Worm (Caenorhabditis elegans) whole organism, L1 larva: ENCODE measurements around the gene ecps-2.

Source experiments
- C04F5.9 ChIP-seq: sonication (generic microtip); optimal IDR thresholded peaks from 2 replicates; lab custom pipeline; 2016; ENCODE audit warnings: missing genetic modification characterization, missing compliant biosample characterization
- C16A3.4 ChIP-seq: fragments of 150-350 bp; optimal IDR thresholded peaks from 2 replicates; lab custom pipeline; 2014; ENCODE audit warnings: missing biosample characterization, missing genetic modification characterization
- F16B12.6 ChIP-seq: fragments of 150-350 bp; optimal IDR thresholded peaks from 2 replicates; lab custom pipeline; 2014; ENCODE audit warnings: missing biosample characterization, missing genetic modification characterization
- alr-1 ChIP-seq: fragments of 200-800 bp; sonication (Bioruptor generic); optimal IDR thresholded peaks from 2 replicates; lab custom pipeline; 2018; ENCODE audit warnings: borderline replicate concordance, mild to moderate bottlenecking, missing genetic modification characterization, missing compliant biosample characterization
- aly-2 ChIP-seq: fragments of 150-350 bp; optimal IDR thresholded peaks from 2 replicates; lab custom pipeline; 2014; ENCODE audit warnings: missing biosample characterization, missing genetic modification characterization
- ceh-63 ChIP-seq: fragments of 200-800 bp; sonication (Bioruptor generic); optimal IDR thresholded peaks from 2 replicates; lab custom pipeline; 2018; ENCODE audit warnings: mild to moderate bottlenecking, missing genetic modification characterization, missing compliant biosample characterization
- ceh-8 ChIP-seq: fragments of 200-800 bp; sonication (Bioruptor generic); optimal IDR thresholded peaks from 2 replicates; lab custom pipeline; 2018; ENCODE audit warnings: mild to moderate bottlenecking, missing genetic modification characterization, moderate library complexity, missing compliant biosample characterization
- ceh-82 ChIP-seq, 3 experiments: fragments of 150-350 bp in 1 of 3; sonication (generic microtip) in 2 of 3; optimal IDR thresholded peaks; 2 replicates each; lab custom pipeline; 2014 to 2017; ENCODE audit warnings: missing biosample characterization in 3 of 3, missing genetic modification characterization in 3 of 3
- ceh-88 ChIP-seq: fragments of 200-800 bp; sonication (Bioruptor generic); IDR thresholded peaks from 2 replicates; pipeline ENCODE4 v1.3.6; 2022; ENCODE audit warnings: missing genetic modification characterization, missing compliant biosample characterization
- ceh-90 ChIP-seq: sonication (generic microtip); optimal IDR thresholded peaks from 2 replicates; lab custom pipeline; 2016; ENCODE audit warnings: missing genetic modification characterization, missing compliant biosample characterization
- ces-1 ChIP-seq: fragments of 150-350 bp; optimal IDR thresholded peaks from 2 replicates; lab custom pipeline; 2014; ENCODE audit warnings: missing biosample characterization, missing genetic modification reagents, missing genetic modification characterization
- dpl-1 ChIP-seq, 3 experiments: fragments of 150-350 bp in 2 of 3; sonication (generic microtip) in 1 of 3; optimal IDR thresholded peaks; 2 replicates each; lab custom pipeline; 2014 to 2017; ENCODE audit warnings: missing biosample characterization in 3 of 3, missing genetic modification characterization in 3 of 3, missing genetic modification reagents in 3 of 3
- dsc-1 ChIP-seq: sonication (generic microtip); optimal IDR thresholded peaks from 2 replicates; lab custom pipeline; 2016; ENCODE audit warnings: mild to moderate bottlenecking, missing genetic modification characterization, missing compliant biosample characterization
- egl-13 ChIP-seq: sonication (generic microtip); optimal IDR thresholded peaks from 2 replicates; lab custom pipeline; 2016; ENCODE audit warnings: missing genotype, missing genetic modification reagents, missing genetic modification characterization, missing compliant biosample characterization
- egl-27 ChIP-seq, 2 experiments: fragments of 150-350 bp in 1 of 2; sonication (generic microtip); optimal IDR thresholded peaks; 3 replicates each; lab custom pipeline; 2017 to 2018; ENCODE audit warnings: missing biosample characterization in 2 of 2, missing genetic modification characterization in 2 of 2, missing genetic modification reagents in 2 of 2
- ets-5 ChIP-seq: fragments of 200-800 bp; sonication (Bioruptor generic); IDR thresholded peaks from 2 replicates; pipeline ENCODE4 v1.3.6; 2022; ENCODE audit warnings: missing genetic modification characterization, missing compliant biosample characterization
- fos-1 ChIP-seq: fragments of 150-350 bp; optimal IDR thresholded peaks from 2 replicates; lab custom pipeline; 2014; ENCODE audit warnings: missing biosample characterization, missing genetic modification characterization
- irx-1 ChIP-seq: sonication (generic microtip); optimal IDR thresholded peaks from 2 replicates; lab custom pipeline; 2016; ENCODE audit warnings: missing genetic modification characterization, missing compliant biosample characterization
- isw-1 ChIP-seq: fragments of 200-800 bp; sonication (Bioruptor generic); IDR thresholded peaks from 2 replicates; pipeline ENCODE4 v1.3.6; 2022; ENCODE audit warnings: missing genetic modification characterization, missing compliant biosample characterization
- lin-14 ChIP-seq: fragments of 200-800 bp; sonication (Bioruptor generic); optimal IDR thresholded peaks from 2 replicates; lab custom pipeline; 2018; ENCODE audit warnings: mild to moderate bottlenecking, missing genetic modification characterization, moderate library complexity, missing compliant biosample characterization
- lin-15B ChIP-seq: fragments of 150-350 bp; sonication (generic microtip); optimal IDR thresholded peaks from 3 replicates; lab custom pipeline; 2014; ENCODE audit warnings: missing biosample characterization, missing genetic modification characterization
- lin-35 ChIP-seq, 2 experiments: fragments of 150-350 bp; optimal IDR thresholded peaks; 2 replicates each; lab custom pipeline; 2014; ENCODE audit warnings: missing biosample characterization in 2 of 2, missing genetic modification characterization in 2 of 2, missing genetic modification reagents in 2 of 2
- lir-3 ChIP-seq: sonication (generic microtip); optimal IDR thresholded peaks from 2 replicates; lab custom pipeline; 2016; ENCODE audit warnings: mild to moderate bottlenecking, missing genetic modification characterization, moderate library complexity, missing compliant biosample characterization; ENCODE audit not compliant: poor library complexity
- lsy-2 ChIP-seq, 2 experiments: fragments of 150-350 bp; optimal IDR thresholded peaks; 2 replicates each; lab custom pipeline; 2014; ENCODE audit warnings: missing biosample characterization in 2 of 2, missing genetic modification characterization in 2 of 2
- mab-9 ChIP-seq: fragments of 200-800 bp; sonication (Bioruptor generic); IDR thresholded peaks from 2 replicates; pipeline ENCODE4 v1.3.6; 2022; ENCODE audit warnings: missing genetic modification reagents, missing genetic modification characterization, missing compliant biosample characterization
- mdl-1 ChIP-seq, 2 experiments: fragments of 150-350 bp; optimal IDR thresholded peaks; 2 replicates each; lab custom pipeline; 2014 to 2017; ENCODE audit warnings: missing biosample characterization in 2 of 2, missing genetic modification characterization in 2 of 2, inconsistent platforms in 1 of 2
- mep-1 ChIP-seq: fragments of 150-350 bp; optimal IDR thresholded peaks from 2 replicates; lab custom pipeline; 2014; ENCODE audit warnings: missing biosample characterization, missing genetic modification characterization
- nhr-47 ChIP-seq: sonication (generic microtip); optimal IDR thresholded peaks from 2 replicates; lab custom pipeline; 2016; ENCODE audit warnings: mild to moderate bottlenecking, missing genetic modification characterization, moderate library complexity, missing compliant biosample characterization
- nhr-71 ChIP-seq: sonication (generic microtip); optimal IDR thresholded peaks from 2 replicates; lab custom pipeline; 2016; ENCODE audit warnings: mild to moderate bottlenecking, missing genetic modification characterization, moderate library complexity, missing compliant biosample characterization
- nhr-76 ChIP-seq: sonication (generic microtip); optimal IDR thresholded peaks from 2 replicates; lab custom pipeline; 2017; ENCODE audit warnings: missing biosample characterization, missing genetic modification characterization
- nhr-77 ChIP-seq: fragments of 150-350 bp; optimal IDR thresholded peaks from 2 replicates; lab custom pipeline; 2014; ENCODE audit warnings: missing biosample characterization, missing genetic modification characterization
- nhr-85 ChIP-seq: sonication (generic microtip); peaks from one replicate; lab custom pipeline; 2016; ENCODE audit warnings: missing genetic modification characterization, inconsistent platforms, missing compliant biosample characterization
- nhr-90 ChIP-seq: sonication (generic microtip); optimal IDR thresholded peaks from 2 replicates; lab custom pipeline; 2016; ENCODE audit warnings: mild to moderate bottlenecking, missing genetic modification characterization, missing compliant biosample characterization; ENCODE audit not compliant: poor library complexity
- pax-3 ChIP-seq: fragments of 200-800 bp; sonication (Bioruptor generic); optimal IDR thresholded peaks from 2 replicates; lab custom pipeline; 2018; ENCODE audit warnings: mild to moderate bottlenecking, missing genetic modification characterization, moderate library complexity, missing compliant biosample characterization
- pqm-1 ChIP-seq: sonication (generic microtip); optimal IDR thresholded peaks from 3 replicates; lab custom pipeline; 2017; ENCODE audit warnings: missing biosample characterization, missing genetic modification characterization
- rnt-1 ChIP-seq: sonication (generic microtip); optimal IDR thresholded peaks from 2 replicates; lab custom pipeline; 2016; ENCODE audit warnings: mild to moderate bottlenecking, missing genetic modification characterization, moderate library complexity, missing compliant biosample characterization
- snpc-4 ChIP-seq: fragments of 150-350 bp; optimal IDR thresholded peaks from 2 replicates; lab custom pipeline; 2014; ENCODE audit warnings: missing biosample characterization, missing genetic modification characterization
- sptf-1 ChIP-seq: fragments of 150-350 bp; optimal IDR thresholded peaks from 2 replicates; lab custom pipeline; 2014; ENCODE audit warnings: missing biosample characterization, missing genetic modification characterization
- swsn-7 ChIP-seq: sonication (generic microtip); optimal IDR thresholded peaks from 2 replicates; lab custom pipeline; 2016; ENCODE audit warnings: missing genetic modification characterization, missing compliant biosample characterization
- tbx-2 ChIP-seq: sonication (generic microtip); optimal IDR thresholded peaks from 2 replicates; lab custom pipeline; 2016; ENCODE audit warnings: missing genetic modification characterization, missing compliant biosample characterization
- unc-130 ChIP-seq: fragments of 150-350 bp; optimal IDR thresholded peaks from 2 replicates; lab custom pipeline; 2017; ENCODE audit warnings: missing biosample characterization, missing genetic modification characterization, inconsistent platforms
- unc-62 ChIP-seq: fragments of 150-350 bp; optimal IDR thresholded peaks from 2 replicates; lab custom pipeline; 2014; ENCODE audit warnings: missing biosample characterization, missing genetic modification reagents, missing genetic modification characterization
- unc-86 ChIP-seq: sonication (generic microtip); optimal IDR thresholded peaks from 2 replicates; lab custom pipeline; 2016; ENCODE audit warnings: missing genetic modification characterization, missing compliant biosample characterization
- vab-15 ChIP-seq: sonication (generic microtip); optimal IDR thresholded peaks from 2 replicates; lab custom pipeline; 2017; ENCODE audit warnings: missing genotype, mild to moderate bottlenecking, missing genetic modification characterization, missing compliant biosample characterization
- xbp-1 ChIP-seq: sonication (generic microtip); optimal IDR thresholded peaks from 2 replicates; lab custom pipeline; 2016; ENCODE audit warnings: missing genetic modification characterization, missing compliant biosample characterization
- ztf-11 ChIP-seq, 2 experiments: sonication (generic microtip); optimal IDR thresholded peaks; 2 replicates each; lab custom pipeline; 2016 to 2017; ENCODE audit warnings: missing genetic modification characterization in 2 of 2, missing biosample characterization in 1 of 2, missing compliant biosample characterization in 1 of 2
- ztf-4 ChIP-seq: fragments of 150-350 bp; optimal IDR thresholded peaks from 2 replicates; lab custom pipeline; 2014; ENCODE audit warnings: missing biosample characterization, missing genetic modification characterization

Gene ecps-2

DNA sequence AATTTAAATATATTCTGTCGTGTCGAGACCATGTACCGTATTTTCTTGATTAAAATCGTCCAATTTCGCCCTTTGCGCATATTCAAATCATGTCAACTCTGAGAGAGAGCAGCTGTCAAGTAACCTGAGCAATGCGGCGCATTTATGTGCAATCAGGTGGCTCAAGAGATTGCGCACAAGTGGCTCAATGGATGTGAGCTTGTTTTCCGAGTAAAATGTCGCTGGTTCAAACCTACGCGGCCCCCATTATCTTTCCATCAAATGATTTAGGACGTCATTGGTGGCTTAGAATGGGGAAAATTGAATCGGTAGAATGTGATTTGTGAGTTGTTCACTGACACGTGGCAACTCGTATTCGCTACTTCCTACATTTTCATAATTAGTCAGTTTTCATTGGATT, 10.8 kb upstream of the ecps-2 start (continued):
- TF ChIP-seq lin-15B (no peak), vab-15 (tag; lab: Kevin White, UChicago) (no peak), ztf-11 (tag; optimal IDR thresholded peaks at IDR 0.05; lab: Kevin White, UChicago) (no peak), egl-13 (tag; lab: Kevin White, UChicago) (no peak), dsc-1 (peak; percentile 45), ceh-8 (GFP tag; lab: Kevin White, UChicago) (no peak), tbx-2 (tag; lab: Kevin White, UChicago) (peak; percentile 3), swsn-7 (peak; percentile 55), fos-1 (tag; lab: Kevin White, UChicago) (no peak), nhr-47 (peak; percentile 70), C16A3.4 (no peak), nhr-77 (tag; lab: Kevin White, UChicago) (no peak), nhr-85 (tag; lab: Kevin White, UChicago) (no peak), lin-35 (GFP tag; optimal IDR thresholded peaks at IDR 0.05; lab: Kevin White, UChicago) (peak in 1 of 2 experiments; percentile 2), alr-1 (tag; lab: Kevin White, UChicago) (no peak), unc-62 (GFP tag; lab: Kevin White, UChicago) (no peak), ceh-90 (no peak), mab-9 (GFP tag; lab: Robert Waterston, UW) (no peak), nhr-71 (tag; lab: Kevin White, UChicago) (peak; percentile 64), nhr-76 (tag; lab: Kevin White, UChicago) (no peak), ztf-4 (no peak), mdl-1 (tag; optimal IDR thresholded peaks at IDR 0.05; lab: Kevin White, UChicago) (peak in 1 of 2 experiments; percentile 21), F16B12.6 (tag; lab: Kevin White, UChicago) (peak; percentile 17), dpl-1 (GFP tag; optimal IDR thresholded peaks at IDR 0.05; lab: Kevin White, UChicago) (peak in 1 of 3 experiments; percentile 19), pqm-1 (tag; lab: Kevin White, UChicago) (no peak), ceh-63 (no peak), ets-5 (GFP tag; lab: Robert Waterston, UW) (no peak), sptf-1 (tag; lab: Kevin White, UChicago) (no peak), egl-27 (tag; optimal IDR thresholded peaks at IDR 0.05; lab: Kevin White, UChicago) (no peak), pax-3 (tag; lab: Kevin White, UChicago) (peak; percentile 39), snpc-4 (tag; lab: Kevin White, UChicago) (no peak)

DNA sequence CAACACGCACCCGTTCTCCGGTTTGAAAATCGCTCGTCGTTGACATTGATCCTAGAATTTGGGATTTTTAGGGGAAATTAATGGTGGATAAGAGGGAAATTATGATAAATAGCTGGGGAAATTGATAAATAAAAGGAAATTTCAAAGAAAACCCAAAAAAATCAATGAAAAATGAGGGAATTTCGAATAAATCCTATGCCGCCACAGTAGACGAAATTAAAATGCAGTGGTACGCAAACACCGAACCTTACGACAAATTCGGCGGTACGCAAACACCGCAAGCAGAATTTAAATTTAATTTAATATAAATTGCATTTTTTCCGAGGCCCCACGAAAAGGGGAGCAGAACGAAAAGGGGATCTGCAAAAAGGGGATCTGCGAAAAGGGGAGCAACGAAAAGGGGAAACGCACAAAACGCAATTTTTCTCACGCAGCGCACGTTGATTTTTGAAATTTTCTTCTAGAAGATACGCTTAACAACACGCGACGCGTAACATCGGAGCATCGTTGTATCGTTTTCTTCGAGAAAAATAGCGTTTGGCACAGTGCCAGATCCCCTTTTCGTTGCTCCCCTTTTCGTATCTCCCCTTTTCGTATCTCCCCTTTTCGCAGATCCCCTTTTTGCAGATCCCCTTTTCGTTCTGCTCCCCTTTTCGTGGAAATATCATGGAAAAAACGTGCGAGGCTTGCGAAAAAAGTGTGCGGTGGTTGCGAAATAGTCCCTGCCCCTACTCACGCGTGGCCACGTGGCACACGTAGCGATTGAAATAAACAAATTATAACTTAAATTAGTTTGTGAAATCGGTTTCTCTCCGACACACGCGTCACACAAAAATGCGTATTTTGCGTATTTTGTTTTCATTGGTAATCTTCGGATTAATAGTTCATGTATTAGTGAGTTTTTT, 6.7 kb upstream of the ecps-2 start, which contains the start of the genes smrd-1 and enu-3.1:
Gene smrd-1 (minus strand): TSS at position 51 of the 905 bp plus-strand sequence.
Gene enu-3.1 (plus strand): TSS at position 339 of the 905 bp plus-strand sequence.
- peak; percentile 29 for TF ChIP-seq nhr-77 (tag; lab: Kevin White, UChicago)
- TF ChIP-seq egl-13 (tag; lab: Kevin White, UChicago) = peak; percentile 63
- TF ChIP-seq ces-1 (GFP tag; lab: Kevin White, UChicago) = peak; percentile 92
- TF ChIP-seq lin-14 (GFP tag; lab: Kevin White, UChicago) = peak; percentile 78
- peak; percentile 63 for TF ChIP-seq nhr-90 (tag; lab: Kevin White, UChicago)
- peak; percentile 93 for TF ChIP-seq ceh-8 (GFP tag; lab: Kevin White, UChicago)
- peak; percentile 78 for TF ChIP-seq tbx-2 (tag; lab: Kevin White, UChicago)
- TF ChIP-seq lir-3 = peak; percentile 57
- TF ChIP-seq mep-1 (tag; lab: Kevin White, UChicago) = peak; percentile 42
- peak; percentile 73 for TF ChIP-seq isw-1
- peak; percentile 41 to 65 (median 41) for TF ChIP-seq ceh-82 (tag; optimal IDR thresholded peaks at IDR 0.05; lab: Kevin White, UChicago)
- peak; percentile 72 for TF ChIP-seq ceh-88 (GFP tag; lab: Robert Waterston, UW)
- peak; percentile 20 for TF ChIP-seq unc-130 (tag; lab: Kevin White, UChicago)
- peak; percentile 82 for TF ChIP-seq nhr-71 (tag; lab: Kevin White, UChicago)
- peak; percentile 74 for TF ChIP-seq dsc-1
- TF ChIP-seq nhr-85 (tag; lab: Kevin White, UChicago) = peak; percentile 64
- TF ChIP-seq C04F5.9 (tag; lab: Kevin White, UChicago) = peak; percentile 9
- TF ChIP-seq xbp-1 (tag; lab: Kevin White, UChicago) = peak; percentile 61
- TF ChIP-seq aly-2 = peak; percentile 28
- peak; percentile 70 for TF ChIP-seq swsn-7
- TF ChIP-seq vab-15 (tag; lab: Kevin White, UChicago) = peak; percentile 44
- peak; percentile 59 for TF ChIP-seq rnt-1 (tag; lab: Kevin White, UChicago)
- TF ChIP-seq dpl-1 (GFP tag; optimal IDR thresholded peaks at IDR 0.05; lab: Kevin White, UChicago) = peak; percentile 37 to 75 (median 66)
- TF ChIP-seq unc-86 (tag; lab: Kevin White, UChicago) = peak; percentile 62
- peak; percentile 23 for TF ChIP-seq irx-1 (tag; lab: Kevin White, UChicago)
- peak; percentile 72 for TF ChIP-seq lin-15B
- peak; percentile 72 to 77 for TF ChIP-seq lsy-2 (tag; optimal IDR thresholded peaks at IDR 0.05; lab: Kevin White, UChicago)
- peak in 1 of 2 experiments; percentile 65 for TF ChIP-seq ztf-11 (tag; optimal IDR thresholded peaks at IDR 0.05; lab: Kevin White, UChicago)
- peak; percentile 13 for TF ChIP-seq C16A3.4
